Worm (Caenorhabditis elegans): Measurements from ENCODE around the gene nmgp-1.

nmgp-1 gene

ce11 chrII:6260684-6261083 lies at the start of gene nmgp-1:
nmgp-1 (plus strand) TSS chrII:6260857.
- TF ChIP-seq med-1 (GFP tag; optimal IDR thresholded peaks at IDR 0.05; ENCODE audit: insufficient read depth) (no peak), klf-2 (GFP tag; conservative IDR thresholded peaks at IDR 0.05) (no peak), ref-1 (GFP tag; conservative IDR thresholded peaks at IDR 0.05) (no peak), T22C8.4 (GFP tag; IDR thresholded peaks at IDR 0.05) (no peak), ztf-29 (GFP tag; IDR thresholded peaks at IDR 0.05) (no peak), flt-1 (GFP tag; IDR thresholded peaks at IDR 0.05) (no peak)

DNA sequence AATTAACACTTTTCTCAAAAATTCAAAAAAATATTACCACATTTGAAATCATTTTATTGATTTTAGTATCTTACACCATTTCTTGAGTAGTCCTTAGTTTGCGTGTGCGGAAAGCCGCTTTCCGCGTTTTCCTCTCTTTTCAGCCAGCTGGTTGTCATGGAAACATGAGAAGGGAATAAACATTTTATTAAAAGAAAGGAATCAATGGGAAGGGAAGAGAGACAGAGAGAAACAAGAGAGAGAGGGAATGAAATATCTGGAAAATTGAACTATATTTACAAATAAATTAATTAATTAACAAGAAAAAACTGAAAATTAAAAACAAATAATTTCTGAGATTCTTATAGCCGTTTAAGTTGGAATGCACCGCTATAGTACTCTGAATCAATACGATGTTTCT lies 41.3 kb upstream of the nmgp-1 start, which contains the start of gene mks-2:
Gene mks-2, minus strand, starts transcription at position 101 of the 400 bp plus-strand sequence.
- TF ChIP-seq klf-2 (GFP tag; conservative IDR thresholded peaks at IDR 0.05) (no peak), T22C8.4 (GFP tag; IDR thresholded peaks at IDR 0.05) (no peak), ztf-29 (GFP tag; IDR thresholded peaks at IDR 0.05) (no peak), med-1 (GFP tag; optimal IDR thresholded peaks at IDR 0.05; ENCODE audit: insufficient read depth) (no peak), cog-1 (tag; optimal IDR thresholded peaks at IDR 0.05) (no peak), tab-1 (GFP tag; IDR thresholded peaks at IDR 0.05) (no peak), ref-1 (GFP tag; conservative IDR thresholded peaks at IDR 0.05) (no peak), ztf-23 (GFP tag; IDR thresholded peaks at IDR 0.05) (no peak), flt-1 (GFP tag; IDR thresholded peaks at IDR 0.05) (no peak)

ce11 chrII:6221470-6221869 lies 39.2 kb upstream of the nmgp-1 start:
- TF ChIP-seq ztf-29 (GFP tag; IDR thresholded peaks at IDR 0.05), result no peak
- TF ChIP-seq cog-1 (tag; optimal IDR thresholded peaks at IDR 0.05), result no peak
- no peak for TF ChIP-seq klf-2 (GFP tag; conservative IDR thresholded peaks at IDR 0.05)
- TF ChIP-seq flt-1 (GFP tag; IDR thresholded peaks at IDR 0.05), result no peak
- TF ChIP-seq T22C8.4 (GFP tag; IDR thresholded peaks at IDR 0.05), result no peak
- no peak for TF ChIP-seq med-1 (GFP tag; optimal IDR thresholded peaks at IDR 0.05; ENCODE audit: insufficient read depth)
- TF ChIP-seq ztf-23 (GFP tag; IDR thresholded peaks at IDR 0.05), result no peak
- TF ChIP-seq tab-1 (GFP tag; IDR thresholded peaks at IDR 0.05), result no peak
- no peak for TF ChIP-seq ref-1 (GFP tag; conservative IDR thresholded peaks at IDR 0.05)

DNA sequence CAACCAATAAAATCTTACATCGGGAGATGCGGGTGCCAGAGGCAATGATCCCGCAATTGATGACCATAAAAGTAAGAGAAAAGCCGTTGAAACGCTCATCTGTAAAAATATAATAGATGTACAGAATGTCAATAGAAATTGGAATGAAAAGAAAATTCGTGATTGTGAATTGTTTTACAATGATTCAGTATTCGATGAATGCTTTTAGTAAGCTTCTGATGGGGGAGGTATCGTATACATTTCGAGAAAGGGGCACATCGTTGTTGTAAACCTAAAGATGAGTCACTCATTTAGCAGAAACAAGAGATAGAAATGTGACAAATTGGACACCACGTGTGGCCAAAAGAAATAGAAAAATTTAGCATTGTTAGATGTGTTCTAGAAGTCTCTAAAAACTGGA lies 38.1 kb upstream of the nmgp-1 start, which contains the start of gene C30B5.6:
Gene C30B5.6, minus strand, starts transcription at position 101 of the 400 bp plus-strand sequence.
- no peak for TF ChIP-seq ref-1 (GFP tag; conservative IDR thresholded peaks at IDR 0.05)
- no peak for TF ChIP-seq T22C8.4 (GFP tag; IDR thresholded peaks at IDR 0.05)
- TF ChIP-seq tab-1 (GFP tag; IDR thresholded peaks at IDR 0.05), result no peak
- no peak for TF ChIP-seq flt-1 (GFP tag; IDR thresholded peaks at IDR 0.05)
- no peak for TF ChIP-seq med-1 (GFP tag; optimal IDR thresholded peaks at IDR 0.05; ENCODE audit: insufficient read depth)
- no peak for TF ChIP-seq ztf-29 (GFP tag; IDR thresholded peaks at IDR 0.05)
- TF ChIP-seq cog-1 (tag; optimal IDR thresholded peaks at IDR 0.05), result no peak
- TF ChIP-seq klf-2 (GFP tag; conservative IDR thresholded peaks at IDR 0.05), result no peak
- TF ChIP-seq ztf-23 (GFP tag; IDR thresholded peaks at IDR 0.05), result no peak

DNA sequence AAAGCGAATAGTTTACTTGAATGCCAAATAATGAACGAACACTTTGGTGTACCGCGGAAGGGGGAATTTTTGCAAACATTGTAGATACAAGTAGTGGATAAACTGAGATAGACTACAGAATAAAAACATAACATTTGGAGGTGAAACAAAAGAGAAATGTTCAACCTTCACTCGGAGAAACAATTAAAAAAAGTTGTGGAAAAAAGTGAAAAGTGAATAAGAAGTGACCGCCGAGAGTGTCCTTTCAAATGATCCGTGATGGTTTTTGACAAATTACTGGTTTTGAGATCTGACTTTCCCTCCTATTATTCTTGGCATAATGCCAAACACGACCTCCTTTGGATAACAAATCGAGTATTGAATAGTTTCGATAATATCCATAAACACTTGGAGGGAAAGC lies 36.9 kb upstream of the nmgp-1 start:
- no peak for TF ChIP-seq tab-1 (GFP tag; IDR thresholded peaks at IDR 0.05)
- TF ChIP-seq klf-2 (GFP tag; conservative IDR thresholded peaks at IDR 0.05), result no peak
- TF ChIP-seq flt-1 (GFP tag; IDR thresholded peaks at IDR 0.05), result no peak
- no peak for TF ChIP-seq med-1 (GFP tag; optimal IDR thresholded peaks at IDR 0.05; ENCODE audit: insufficient read depth)
- TF ChIP-seq ztf-29 (GFP tag; IDR thresholded peaks at IDR 0.05), result no peak
- TF ChIP-seq T22C8.4 (GFP tag; IDR thresholded peaks at IDR 0.05), result no peak
- TF ChIP-seq ref-1 (GFP tag; conservative IDR thresholded peaks at IDR 0.05), result no peak
- TF ChIP-seq ztf-23 (GFP tag; IDR thresholded peaks at IDR 0.05), result no peak
- no peak for TF ChIP-seq cog-1 (tag; optimal IDR thresholded peaks at IDR 0.05)

- TF ChIP-seq klf-2 (GFP tag; conservative IDR thresholded peaks at IDR 0.05) (no peak), ref-1 (GFP tag; conservative IDR thresholded peaks at IDR 0.05) (no peak), flt-1 (GFP tag; IDR thresholded peaks at IDR 0.05) (no peak), T22C8.4 (GFP tag; IDR thresholded peaks at IDR 0.05) (no peak), ztf-29 (GFP tag; IDR thresholded peaks at IDR 0.05) (no peak)
Observed at ce11 chrII:6226995-6227394, 33.7 kb upstream of the nmgp-1 start, which contains the start of gene srsy-2. srsy-2 (minus strand) TSS chrII:6227095.

ce11 chrII:6230116-6230515 lies 30.5 kb upstream of the nmgp-1 start:
- TF ChIP-seq flt-1 (GFP tag; IDR thresholded peaks at IDR 0.05) (no peak), ztf-23 (GFP tag; IDR thresholded peaks at IDR 0.05) (no peak), ztf-29 (GFP tag; IDR thresholded peaks at IDR 0.05) (no peak)

DNA sequence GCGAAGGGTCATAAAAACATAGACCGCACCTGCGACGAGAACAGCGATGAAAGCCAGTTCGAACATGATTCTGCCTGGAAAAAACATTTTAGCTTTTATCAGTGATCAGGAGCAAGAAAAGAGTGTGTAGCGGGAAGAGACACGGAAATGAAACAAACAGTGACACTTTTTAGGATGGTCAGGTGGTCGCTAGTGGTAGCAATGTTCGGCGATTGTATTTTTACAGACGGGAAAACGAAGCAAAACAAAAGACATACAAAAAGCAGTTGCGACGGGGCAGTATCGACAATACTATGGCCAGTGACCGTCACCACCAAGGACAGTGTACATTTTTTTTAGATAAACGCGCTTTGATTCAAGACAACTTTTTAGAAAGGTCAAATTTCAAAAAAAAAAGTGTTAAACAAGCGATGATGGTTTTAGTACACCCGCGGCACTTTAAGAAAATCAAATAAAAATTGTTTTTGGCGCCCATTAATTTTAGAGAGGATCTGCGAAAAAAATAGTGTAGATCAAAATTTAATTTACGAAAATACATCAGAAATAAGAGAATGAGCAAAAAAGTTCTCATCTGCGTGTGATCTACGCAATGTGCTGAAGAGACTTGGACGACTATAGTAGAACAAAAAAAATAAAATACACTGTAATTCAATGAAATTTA lies 25.1 kb upstream of the nmgp-1 start, which contains the start of gene T24H7.9:
Gene T24H7.9, minus strand, starts transcription at position 74 of the 661 bp plus-strand sequence.
- TF ChIP-seq klf-2 (GFP tag; conservative IDR thresholded peaks at IDR 0.05), result no peak
- no peak for TF ChIP-seq ref-1 (GFP tag; conservative IDR thresholded peaks at IDR 0.05)

ce11 chrII:6236093-6236945 lies 24.3 kb upstream of the nmgp-1 start:
- TF ChIP-seq flt-1 (GFP tag; IDR thresholded peaks at IDR 0.05) (no peak), tab-1 (GFP tag; IDR thresholded peaks at IDR 0.05) (no peak), ztf-29 (GFP tag; IDR thresholded peaks at IDR 0.05) (no peak), cog-1 (tag; optimal IDR thresholded peaks at IDR 0.05) (no peak), T22C8.4 (GFP tag; IDR thresholded peaks at IDR 0.05) (no peak)

DNA sequence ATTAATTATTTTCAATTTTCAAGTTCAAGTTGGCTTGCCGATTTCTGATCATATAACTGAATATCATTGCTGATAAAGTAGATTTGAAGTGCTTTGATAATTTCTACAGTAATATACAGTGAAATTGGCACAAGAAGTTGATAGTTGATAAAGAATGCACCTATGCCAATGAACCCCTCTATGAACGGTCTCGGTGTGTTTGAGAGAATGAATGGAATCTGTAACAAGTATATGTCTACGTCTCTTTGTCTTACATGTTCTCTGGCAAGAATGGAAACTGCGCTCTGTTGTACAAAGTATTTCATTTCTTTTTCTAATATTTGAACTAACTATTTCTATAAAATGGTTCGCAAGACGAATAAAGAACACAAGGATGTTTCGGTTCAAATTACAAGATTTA lies 18.9 kb upstream of the nmgp-1 start, which contains the start of gene T24H7.8:
Gene T24H7.8, plus strand, starts transcription at position 301 of the 400 bp plus-strand sequence.
- TF ChIP-seq ztf-23 (GFP tag; IDR thresholded peaks at IDR 0.05) (no peak), ztf-29 (GFP tag; IDR thresholded peaks at IDR 0.05) (no peak), ref-1 (GFP tag; conservative IDR thresholded peaks at IDR 0.05) (no peak), med-1 (GFP tag; optimal IDR thresholded peaks at IDR 0.05; ENCODE audit: insufficient read depth) (no peak), cog-1 (tag; optimal IDR thresholded peaks at IDR 0.05) (no peak)

All from whole organism, midembryonic.